Worm (Caenorhabditis elegans): ENCODE data around the gene snu-13.

The snu-13 gene

DNA sequence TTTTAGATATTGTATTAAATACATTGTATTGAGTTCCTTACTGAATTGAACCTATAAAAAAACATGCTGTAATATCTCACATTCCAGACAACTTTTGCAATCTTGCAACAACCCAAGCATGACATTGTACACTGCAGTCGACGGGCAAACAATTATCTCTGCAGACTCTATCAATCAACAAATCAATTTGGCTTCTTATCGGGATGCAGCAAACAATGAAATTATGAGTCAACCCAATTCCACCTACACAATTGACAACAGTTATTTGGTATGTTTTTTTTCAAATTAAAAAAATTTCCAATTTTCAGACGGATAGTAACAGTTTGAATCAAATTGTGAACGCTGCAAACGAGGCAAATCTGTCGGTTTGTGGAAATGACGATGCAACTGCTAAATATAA, 27.5 kb downstream of the snu-13 start:
- TF ChIP-seq ceh-36 (tag; optimal IDR thresholded peaks at IDR 0.05) = no peak
- no peak for TF ChIP-seq ceh-13 (GFP tag; optimal IDR thresholded peaks at IDR 0.05)
- TF ChIP-seq pes-1 (GFP tag; IDR thresholded peaks at IDR 0.05) = no peak
- no peak for TF ChIP-seq tbx-37 (GFP tag; conservative IDR thresholded peaks at IDR 0.05)
- TF ChIP-seq flt-1 (GFP tag; IDR thresholded peaks at IDR 0.05) = no peak
- TF ChIP-seq tra-4 (tag; optimal IDR thresholded peaks at IDR 0.05) = no peak
- TF ChIP-seq scrt-1 (GFP tag; IDR thresholded peaks at IDR 0.05) = no peak
- TF ChIP-seq sea-1 (GFP tag; conservative IDR thresholded peaks at IDR 0.05) = no peak
- TF ChIP-seq B0310.2 (tag; optimal IDR thresholded peaks at IDR 0.05) = no peak
- no peak for TF ChIP-seq hnd-1 (tag; optimal IDR thresholded peaks at IDR 0.05)
- TF ChIP-seq aly-1 (tag; optimal IDR thresholded peaks at IDR 0.05) = no peak
- no peak for TF ChIP-seq hmg-4 (GFP tag; optimal IDR thresholded peaks at IDR 0.05)
- no peak for TF ChIP-seq F13C5.2 (tag; optimal IDR thresholded peaks at IDR 0.05)

DNA sequence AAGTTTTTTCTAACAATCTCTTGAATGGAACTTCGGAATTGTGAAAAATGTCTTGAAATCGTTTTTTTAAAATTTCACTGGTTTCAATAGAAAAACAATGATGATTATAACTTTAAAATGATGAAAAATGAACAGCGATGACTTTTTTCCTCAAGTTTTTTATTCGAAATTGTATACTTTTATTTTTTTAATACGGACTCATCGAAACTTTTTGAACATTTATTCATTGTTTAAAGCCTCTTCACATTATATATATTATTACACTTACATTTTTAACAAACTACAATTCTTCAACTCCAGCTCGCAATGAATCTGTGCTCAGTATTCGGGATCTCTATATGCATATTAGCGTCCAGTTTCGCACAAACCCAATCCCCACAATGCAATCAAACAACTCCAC, 30.5 kb downstream of the snu-13 start, which contains the start of gene M28.8:
TSS of gene M28.8 (plus strand) at position 301 of the 400 bp plus-strand sequence.
- TF ChIP-seq flt-1 (GFP tag; IDR thresholded peaks at IDR 0.05) (no peak), sea-1 (GFP tag; conservative IDR thresholded peaks at IDR 0.05) (no peak), pes-1 (GFP tag; IDR thresholded peaks at IDR 0.05) (no peak), ceh-13 (GFP tag; optimal IDR thresholded peaks at IDR 0.05) (no peak), tbx-11 (GFP tag; IDR thresholded peaks at IDR 0.05) (no peak), hmg-4 (GFP tag; optimal IDR thresholded peaks at IDR 0.05) (no peak), scrt-1 (GFP tag; IDR thresholded peaks at IDR 0.05) (no peak), B0310.2 (tag; optimal IDR thresholded peaks at IDR 0.05) (no peak), ama-1 (optimal IDR thresholded peaks at IDR 0.05) (no peak), hmbx-1 (tag; optimal IDR thresholded peaks at IDR 0.05) (no peak), F13C5.2 (tag; optimal IDR thresholded peaks at IDR 0.05) (no peak), tbx-37 (GFP tag; conservative IDR thresholded peaks at IDR 0.05) (no peak), ets-7 (tag; optimal IDR thresholded peaks at IDR 0.05) (no peak), hnd-1 (tag; optimal IDR thresholded peaks at IDR 0.05) (no peak), ceh-36 (tag; optimal IDR thresholded peaks at IDR 0.05) (no peak), tra-4 (tag; optimal IDR thresholded peaks at IDR 0.05) (no peak), aly-1 (tag; optimal IDR thresholded peaks at IDR 0.05) (no peak)

DNA sequence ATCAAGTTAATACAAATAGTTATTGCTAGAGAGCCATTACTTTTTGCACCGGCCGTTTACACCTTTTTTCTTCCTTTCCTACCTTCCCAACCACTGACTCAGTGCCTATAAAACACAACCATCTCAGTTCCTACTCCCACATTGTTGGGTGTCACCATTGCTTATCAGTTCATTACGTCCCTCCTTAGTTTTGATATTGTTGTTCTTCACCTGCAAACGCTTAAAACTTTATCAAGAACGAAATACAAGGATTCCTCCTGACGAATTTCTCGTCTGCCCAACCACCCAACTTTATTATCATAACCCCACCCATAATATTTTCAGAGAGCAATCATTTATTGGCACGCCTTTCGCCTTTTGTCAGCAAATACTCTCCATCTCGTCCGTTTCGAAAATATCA, 31.3 kb downstream of the snu-13 start:
- TF ChIP-seq sea-1 (GFP tag; conservative IDR thresholded peaks at IDR 0.05) (no peak), scrt-1 (GFP tag; IDR thresholded peaks at IDR 0.05) (no peak), hmg-4 (GFP tag; optimal IDR thresholded peaks at IDR 0.05) (no peak), ceh-36 (tag; optimal IDR thresholded peaks at IDR 0.05) (no peak), aly-1 (tag; optimal IDR thresholded peaks at IDR 0.05) (no peak), tbx-37 (GFP tag; conservative IDR thresholded peaks at IDR 0.05) (no peak), hmbx-1 (tag; optimal IDR thresholded peaks at IDR 0.05) (no peak), tra-4 (tag; optimal IDR thresholded peaks at IDR 0.05) (no peak), hnd-1 (tag; optimal IDR thresholded peaks at IDR 0.05) (no peak), pes-1 (GFP tag; IDR thresholded peaks at IDR 0.05) (no peak)

DNA sequence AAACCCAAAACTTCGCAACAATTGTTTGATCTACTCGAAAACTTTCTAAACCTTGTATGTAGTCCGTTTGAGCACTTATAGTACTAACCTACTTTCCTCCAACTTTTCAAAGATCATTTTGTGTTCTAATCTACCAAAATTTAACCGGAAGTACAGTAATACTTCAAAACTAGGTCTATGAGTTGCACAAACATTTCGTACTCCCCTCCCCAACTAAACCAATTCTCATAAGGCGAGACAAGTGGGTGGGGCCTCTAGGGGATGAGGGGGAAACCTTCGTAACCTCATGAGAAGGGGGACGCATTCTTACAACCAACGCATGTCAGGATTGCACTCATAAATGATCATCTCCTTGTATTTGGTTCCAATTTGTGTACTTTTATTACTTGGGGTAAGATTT, 36.5 kb downstream of the snu-13 start, which contains the start of gene cutl-9:
TSS of gene cutl-9 (plus strand) at position 301 of the 400 bp plus-strand sequence.
- TF ChIP-seq ceh-36 (tag; optimal IDR thresholded peaks at IDR 0.05) (no peak), aly-1 (tag; optimal IDR thresholded peaks at IDR 0.05) (no peak), ets-7 (tag; optimal IDR thresholded peaks at IDR 0.05) (no peak), hmg-4 (GFP tag; optimal IDR thresholded peaks at IDR 0.05) (no peak), B0310.2 (tag; optimal IDR thresholded peaks at IDR 0.05) (no peak), tbx-37 (GFP tag; conservative IDR thresholded peaks at IDR 0.05) (no peak), tra-4 (tag; optimal IDR thresholded peaks at IDR 0.05) (no peak), pes-1 (GFP tag; IDR thresholded peaks at IDR 0.05) (no peak)

DNA sequence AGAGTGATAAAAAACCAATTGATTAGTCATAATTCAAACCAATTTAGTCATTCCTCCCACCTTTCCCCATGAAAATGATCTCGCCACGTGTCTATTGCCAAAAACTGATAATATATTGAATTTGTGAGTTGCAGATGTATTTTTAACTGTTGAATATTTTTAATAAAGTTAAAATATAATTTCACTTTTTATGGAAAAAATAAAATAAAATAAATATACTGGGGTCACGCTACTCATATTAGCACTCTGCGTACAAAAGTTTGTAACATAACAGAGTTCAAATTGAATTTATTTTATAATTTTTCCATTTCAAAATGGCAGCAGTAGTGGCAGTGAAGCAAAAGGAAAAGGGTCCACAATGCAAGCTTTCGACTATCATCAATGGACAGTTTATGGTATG, 40.3 kb downstream of the snu-13 start, which contains the start of gene C14A4.13:
TSS of gene C14A4.13 (plus strand) at position 301 of the 400 bp plus-strand sequence.
- TF ChIP-seq sea-1 (GFP tag; conservative IDR thresholded peaks at IDR 0.05) (no peak), hmbx-1 (tag; optimal IDR thresholded peaks at IDR 0.05) (no peak), ets-7 (tag; optimal IDR thresholded peaks at IDR 0.05) (no peak)

DNA sequence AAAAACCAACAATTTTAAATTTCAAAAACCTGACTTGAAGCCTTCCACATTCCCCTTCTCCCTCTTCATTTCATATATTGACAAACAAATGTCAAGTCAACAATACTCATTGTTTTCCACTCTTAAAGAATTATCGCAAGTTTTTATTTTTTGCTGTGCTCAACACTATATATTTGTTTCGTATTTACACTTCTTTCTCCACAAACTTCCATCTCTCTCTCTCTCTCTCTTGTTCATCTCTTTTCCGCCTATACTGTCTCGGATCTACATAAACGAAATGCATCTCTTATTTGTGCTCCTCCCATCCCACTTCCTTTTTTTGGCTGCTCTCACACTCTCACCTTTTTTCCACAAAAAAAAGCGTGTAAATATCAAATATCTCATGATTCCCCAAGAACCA, 45.7 kb downstream of the snu-13 start, which contains the start of gene C14A4.12:
TSS of gene C14A4.12 (plus strand) at position 301 of the 400 bp plus-strand sequence.
- TF ChIP-seq F13C5.2 (tag; optimal IDR thresholded peaks at IDR 0.05) (no peak), flt-1 (GFP tag; IDR thresholded peaks at IDR 0.05) (no peak)

DNA sequence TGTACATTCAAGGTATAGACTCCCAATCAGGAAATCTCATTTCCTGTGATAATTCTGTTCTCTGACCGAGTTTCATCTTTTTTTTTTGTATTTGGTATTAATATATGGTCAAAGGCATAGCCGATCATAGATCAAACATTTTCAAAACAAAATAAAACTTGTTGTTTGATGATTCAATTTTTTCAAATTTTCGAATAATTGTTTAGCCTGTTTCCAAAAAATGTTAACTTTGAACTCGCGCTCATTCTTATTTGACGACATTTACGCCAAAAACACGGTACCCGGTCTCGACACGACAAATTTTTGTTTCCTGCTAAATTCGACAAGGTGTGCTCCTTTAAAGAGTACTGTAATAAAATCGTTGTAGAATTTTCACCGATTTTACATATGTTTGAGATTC, 49.6 kb downstream of the snu-13 start:
- TF ChIP-seq sea-1 (GFP tag; conservative IDR thresholded peaks at IDR 0.05) = no peak
- TF ChIP-seq tbx-37 (GFP tag; conservative IDR thresholded peaks at IDR 0.05) = no peak
- no peak for TF ChIP-seq hmbx-1 (tag; optimal IDR thresholded peaks at IDR 0.05)
- no peak for TF ChIP-seq tbx-11 (GFP tag; IDR thresholded peaks at IDR 0.05)
- TF ChIP-seq ama-1 (optimal IDR thresholded peaks at IDR 0.05) = no peak
- TF ChIP-seq F13C5.2 (tag; optimal IDR thresholded peaks at IDR 0.05) = no peak

All from whole organism, early embryonic.